Worm (Caenorhabditis elegans) whole organism, late embryonic: ENCODE data around the gene clec-262.

Experiments used
- ceh-2 ChIP-seq: sonication (generic microtip); optimal IDR thresholded peaks from 2 replicates; lab custom pipeline; 2016; ENCODE audit warnings: missing genotype, missing genetic modification characterization, missing compliant biosample characterization
- ceh-6 ChIP-seq: fragments of 200-800 bp; sonication (Bioruptor generic); optimal IDR thresholded peaks from 2 replicates; lab custom pipeline; 2018; ENCODE audit warnings: mild to moderate bottlenecking, missing genetic modification characterization, missing compliant biosample characterization
- dve-1 ChIP-seq: sonication (generic microtip); optimal IDR thresholded peaks from 2 replicates; lab custom pipeline; 2017; ENCODE audit warnings: antibody characterized with exemption, mild to moderate bottlenecking, missing genetic modification characterization, missing compliant biosample characterization
- fkh-10 ChIP-seq: fragments of 150-350 bp; optimal IDR thresholded peaks from 2 replicates; lab custom pipeline; 2014; ENCODE audit warnings: missing biosample characterization, missing genetic modification reagents, missing genetic modification characterization
- lin-11 ChIP-seq: fragments of 200-800 bp; sonication (Bioruptor generic); optimal IDR thresholded peaks from 2 replicates; lab custom pipeline; 2018; ENCODE audit warnings: mild to moderate bottlenecking, missing genetic modification characterization, missing compliant biosample characterization
- pha-4 ChIP-seq: fragments of 150-350 bp; optimal IDR thresholded peaks from 2 replicates; lab custom pipeline; 2018; ENCODE audit warnings: missing biosample characterization, missing genetic modification reagents, missing genetic modification characterization
- sox-4 ChIP-seq: sonication (generic microtip); optimal IDR thresholded peaks from 2 replicates; lab custom pipeline; 2017; ENCODE audit warnings: mild to moderate bottlenecking, missing genetic modification characterization, inconsistent platforms, missing compliant biosample characterization
- syd-9 ChIP-seq: sonication (generic microtip); optimal IDR thresholded peaks from 2 replicates; lab custom pipeline; 2016; ENCODE audit warnings: mild to moderate bottlenecking, missing genetic modification characterization, moderate library complexity, missing compliant biosample characterization
- zip-5 ChIP-seq: sonication (generic microtip); optimal IDR thresholded peaks from 2 replicates; lab custom pipeline; 2016; ENCODE audit warnings: missing genetic modification characterization, missing compliant biosample characterization

- TF ChIP-seq sox-4 (no peak), zip-5 (no peak), fkh-10 (GFP tag; lab: Kevin White, UChicago) (no peak), ceh-6 (GFP tag; lab: Kevin White, UChicago) (no peak), pha-4 (no peak), dve-1 (tag; lab: Kevin White, UChicago) (no peak), lin-11 (no peak), syd-9 (tag; lab: Kevin White, UChicago) (no peak), ceh-2 (tag; lab: Kevin White, UChicago) (no peak)
These were observed 1.0 kb upstream of the clec-262 start, which contains the start of gene ZC15.10 for ce11 chrV:20310575-20310974.
